Worm (Caenorhabditis elegans) whole organism, young adult: Measurements from ENCODE around the gene lin-37.

Experiments used
- B0336.3 ChIP-seq: fragments of 200-800 bp; sonication (Bioruptor generic); IDR thresholded peaks from 2 replicates; pipeline ENCODE4 v1.3.6; 2022; ENCODE audit warnings: missing genetic modification characterization, missing compliant biosample characterization
- D2030.7 ChIP-seq: fragments of 200-800 bp; sonication (Bioruptor generic); IDR thresholded peaks from 2 replicates; pipeline ENCODE4 v1.3.6; 2022; ENCODE audit warnings: missing genetic modification reagents, missing genetic modification characterization, missing compliant biosample characterization
- F23B12.7 ChIP-seq: sonication (generic microtip); optimal IDR thresholded peaks from 2 replicates; lab custom pipeline; 2017; ENCODE audit warnings: missing genetic modification characterization, mild to moderate bottlenecking, missing compliant biosample characterization, antibody characterized with exemption, moderate library complexity; ENCODE audit not compliant: insufficient read depth
- F33H1.4 ChIP-seq: fragments of 200-800 bp; sonication (Bioruptor generic); IDR thresholded peaks from 2 replicates; pipeline ENCODE4 v1.3.6; 2022; ENCODE audit warnings: missing genetic modification reagents, missing genetic modification characterization, missing compliant biosample characterization
- F49E8.2 ChIP-seq: sonication (generic microtip); optimal IDR thresholded peaks from 3 replicates; lab custom pipeline; 2017; ENCODE audit warnings: missing genetic modification characterization, mild to moderate bottlenecking, missing compliant biosample characterization, antibody characterized with exemption, moderate library complexity; ENCODE audit not compliant: insufficient read depth
- F52B5.7 ChIP-seq: sonication (generic microtip); optimal IDR thresholded peaks from 2 replicates; lab custom pipeline; 2016; ENCODE audit warnings: mild to moderate bottlenecking, missing genetic modification characterization, missing compliant biosample characterization
- F57A8.1 ChIP-seq: fragments of 200-800 bp; sonication (Bioruptor generic); optimal IDR thresholded peaks from 2 replicates; lab custom pipeline; 2018; ENCODE audit warnings: mild to moderate bottlenecking, missing genetic modification characterization, moderate library complexity, missing compliant biosample characterization
- F57C9.4 ChIP-seq: sonication (generic microtip); optimal IDR thresholded peaks from 2 replicates; lab custom pipeline; 2017; ENCODE audit warnings: mild to moderate bottlenecking, missing genetic modification characterization, missing compliant biosample characterization
- ZK185.1 ChIP-seq: sonication (generic microtip); optimal IDR thresholded peaks from 2 replicates; lab custom pipeline; 2016; ENCODE audit warnings: mild to moderate bottlenecking, missing genetic modification characterization, missing compliant biosample characterization; ENCODE audit not compliant: poor library complexity, severe bottlenecking
- aptf-2 ChIP-seq: fragments of 200-800 bp; sonication (Bioruptor generic); conservative IDR thresholded peaks from 2 replicates; pipeline ENCODE4 v1.3.6; 2022; ENCODE audit warnings: missing genetic modification reagents, missing genetic modification characterization, missing compliant biosample characterization
- attf-3 ChIP-seq: fragments of 200-800 bp; sonication (Bioruptor generic); conservative IDR thresholded peaks from 2 replicates; pipeline ENCODE4 v1.3.6; 2022; ENCODE audit warnings: missing genetic modification reagents, missing genetic modification characterization, missing compliant biosample characterization
- attf-5 ChIP-seq: fragments of 200-800 bp; sonication (Bioruptor generic); optimal IDR thresholded peaks from 2 replicates; lab custom pipeline; 2018; ENCODE audit warnings: mild to moderate bottlenecking, missing genetic modification characterization, missing compliant biosample characterization
- bed-1 ChIP-seq: fragments of 200-800 bp; sonication (Bioruptor generic); IDR thresholded peaks from 2 replicates; pipeline ENCODE4 v1.3.6; 2022; ENCODE audit warnings: missing genetic modification reagents, missing genetic modification characterization, missing compliant biosample characterization
- bed-2 ChIP-seq: fragments of 200-800 bp; sonication (Bioruptor generic); IDR thresholded peaks from 2 replicates; pipeline ENCODE4 v1.3.6; 2022; ENCODE audit warnings: missing genetic modification reagents, missing genetic modification characterization, missing compliant biosample characterization
- cebp-2 ChIP-seq: fragments of 200-800 bp; sonication (Bioruptor generic); IDR thresholded peaks from 2 replicates; pipeline ENCODE4 v1.3.6; 2022; ENCODE audit warnings: missing genetic modification characterization, missing compliant biosample characterization
- ceh-100 ChIP-seq: fragments of 200-800 bp; sonication (Bioruptor generic); IDR thresholded peaks from 2 replicates; pipeline ENCODE4 v1.3.6; 2022; ENCODE audit warnings: missing genetic modification reagents, missing genetic modification characterization, missing compliant biosample characterization
- ceh-91 ChIP-seq: fragments of 200-800 bp; sonication (Bioruptor generic); IDR thresholded peaks from 2 replicates; pipeline ENCODE4 v1.3.6; 2022; ENCODE audit warnings: missing genetic modification reagents, missing genetic modification characterization, missing compliant biosample characterization
- dox-1 ChIP-seq: fragments of 200-800 bp; sonication (Bioruptor generic); IDR thresholded peaks from 2 replicates; pipeline ENCODE4 v1.3.6; 2022; ENCODE audit warnings: missing genetic modification reagents, missing genetic modification characterization, missing compliant biosample characterization
- dpl-1 ChIP-seq: fragments of 150-350 bp; optimal IDR thresholded peaks from 2 replicates; lab custom pipeline; 2014; ENCODE audit warnings: missing biosample characterization, missing genetic modification reagents, missing genetic modification characterization
- efl-1 ChIP-seq: fragments of 150-350 bp; optimal IDR thresholded peaks from 2 replicates; lab custom pipeline; 2014; ENCODE audit warnings: missing biosample characterization, missing genetic modification reagents, missing genetic modification characterization
- egrh-3 ChIP-seq: fragments of 200-800 bp; sonication (Bioruptor generic); IDR thresholded peaks from 2 replicates; pipeline ENCODE4 v1.3.6; 2022; ENCODE audit warnings: missing genetic modification reagents, missing genetic modification characterization, missing compliant biosample characterization
- fkh-3 ChIP-seq: sonication (generic microtip); optimal IDR thresholded peaks from 2 replicates; lab custom pipeline; 2016; ENCODE audit warnings: mild to moderate bottlenecking, missing genetic modification characterization, missing compliant biosample characterization
- him-1 ChIP-seq: sonication (generic microtip); optimal IDR thresholded peaks from 2 replicates; lab custom pipeline; 2016; ENCODE audit warnings: missing genotype, missing genetic modification reagents, missing genetic modification characterization, missing compliant biosample characterization
- hmg-1.2 ChIP-seq: fragments of 200-800 bp; sonication (Bioruptor generic); IDR thresholded peaks from 2 replicates; pipeline ENCODE4 v1.3.6; 2022; ENCODE audit warnings: missing genetic modification reagents, missing genetic modification characterization, missing compliant biosample characterization
- hsf-1 ChIP-seq: fragments of 200-800 bp; sonication (Bioruptor generic); IDR thresholded peaks from 2 replicates; pipeline ENCODE4 v1.3.6; 2022; ENCODE audit warnings: missing genetic modification reagents, missing genetic modification characterization, missing compliant biosample characterization
- lag-1 ChIP-seq: fragments of 200-800 bp; sonication (Bioruptor generic); IDR thresholded peaks from 2 replicates; pipeline ENCODE4 v1.3.6; 2022; ENCODE audit warnings: missing genetic modification reagents, missing genetic modification characterization, missing compliant biosample characterization
- let-607 ChIP-seq, 2 experiments: fragments of 200-800 bp in 1 of 2; sonication (Bioruptor generic) in 1 of 2; sonication (generic microtip) in 1 of 2; optimal IDR thresholded peaks; 2 replicates each; lab custom pipeline; 2016 to 2018; ENCODE audit warnings: mild to moderate bottlenecking in 2 of 2, missing compliant biosample characterization in 2 of 2, missing genetic modification characterization in 2 of 2, moderate library complexity in 2 of 2, missing genotype in 1 of 2
- lin-40 ChIP-seq: sonication (generic microtip); optimal IDR thresholded peaks from 2 replicates; lab custom pipeline; 2016; ENCODE audit warnings: missing genetic modification characterization, mild to moderate bottlenecking, missing compliant biosample characterization, missing genotype, missing genetic modification reagents
- lsl-1 ChIP-seq: fragments of 200-800 bp; sonication (Bioruptor generic); optimal IDR thresholded peaks from 2 replicates; lab custom pipeline; 2018; ENCODE audit warnings: mild to moderate bottlenecking, missing genetic modification characterization, moderate library complexity, missing compliant biosample characterization
- madf-10 ChIP-seq: sonication (generic microtip); optimal IDR thresholded peaks from 2 replicates; lab custom pipeline; 2016; ENCODE audit warnings: mild to moderate bottlenecking, missing genetic modification characterization, missing compliant biosample characterization
- madf-6 ChIP-seq: fragments of 200-800 bp; sonication (Bioruptor generic); IDR thresholded peaks from 2 replicates; pipeline ENCODE4 v1.3.6; 2022; ENCODE audit warnings: missing genetic modification reagents, missing genetic modification characterization, missing compliant biosample characterization
- nfyb-1 ChIP-seq: fragments of 200-800 bp; sonication (Bioruptor generic); IDR thresholded peaks from 2 replicates; pipeline ENCODE4 v1.3.6; 2022; ENCODE audit warnings: missing genetic modification reagents, missing genetic modification characterization, missing compliant biosample characterization
- nhr-80 ChIP-seq: sonication (generic microtip); optimal IDR thresholded peaks from 2 replicates; lab custom pipeline; 2016; ENCODE audit warnings: missing genetic modification characterization, missing compliant biosample characterization
- rec-8 ChIP-seq, 2 experiments: sonication (generic microtip); optimal IDR thresholded peaks; 2 replicates each; lab custom pipeline; 2016; ENCODE audit warnings: mild to moderate bottlenecking in 2 of 2, missing genetic modification characterization in 2 of 2, missing genetic modification reagents in 2 of 2, missing genotype in 2 of 2, missing biosample characterization in 1 of 2, missing compliant biosample characterization in 1 of 2, moderate library complexity in 1 of 2
- repo-1 ChIP-seq: sonication (generic microtip); optimal IDR thresholded peaks from 2 replicates; lab custom pipeline; 2017; ENCODE audit warnings: mild to moderate bottlenecking, missing genetic modification characterization, missing compliant biosample characterization
- snpc-1.1 ChIP-seq: sonication (generic microtip); optimal IDR thresholded peaks from 2 replicates; lab custom pipeline; 2017; ENCODE audit warnings: missing genetic modification characterization, mild to moderate bottlenecking, missing compliant biosample characterization, antibody characterized with exemption, moderate library complexity, missing genotype, missing genetic modification reagents; ENCODE audit not compliant: insufficient read depth
- snpc-3.4 ChIP-seq: sonication (generic microtip); optimal IDR thresholded peaks from 2 replicates; lab custom pipeline; 2017; ENCODE audit warnings: missing genetic modification characterization, mild to moderate bottlenecking, missing compliant biosample characterization, antibody characterized with exemption, moderate library complexity, missing genotype, missing genetic modification reagents
- snpc-4 ChIP-seq, 5 experiments: fragments of 150-350 bp in 1 of 5; sonication (generic microtip) in 4 of 5; optimal IDR thresholded peaks; 2 replicates each; lab custom pipeline; 2014 to 2018; ENCODE audit warnings: missing genetic modification characterization in 5 of 5, missing biosample characterization in 3 of 5, antibody characterized with exemption in 2 of 5, mild to moderate bottlenecking in 2 of 5, missing compliant biosample characterization in 2 of 5, missing genotype in 2 of 5, moderate library complexity in 2 of 5, missing genetic modification reagents in 1 of 5
- tlf-1 ChIP-seq: fragments of 200-800 bp; sonication (Bioruptor generic); optimal IDR thresholded peaks from 2 replicates; lab custom pipeline; 2018; ENCODE audit warnings: mild to moderate bottlenecking, missing genetic modification characterization, missing compliant biosample characterization
- unc-130 ChIP-seq: sonication (generic microtip); optimal IDR thresholded peaks from 2 replicates; lab custom pipeline; 2016; ENCODE audit warnings: missing genetic modification reagents, missing genetic modification characterization, missing compliant biosample characterization
- ztf-18 ChIP-seq: sonication (generic microtip); optimal IDR thresholded peaks from 2 replicates; lab custom pipeline; 2016; ENCODE audit warnings: missing genotype, mild to moderate bottlenecking, missing genetic modification characterization, missing compliant biosample characterization

The lin-37 gene

DNA sequence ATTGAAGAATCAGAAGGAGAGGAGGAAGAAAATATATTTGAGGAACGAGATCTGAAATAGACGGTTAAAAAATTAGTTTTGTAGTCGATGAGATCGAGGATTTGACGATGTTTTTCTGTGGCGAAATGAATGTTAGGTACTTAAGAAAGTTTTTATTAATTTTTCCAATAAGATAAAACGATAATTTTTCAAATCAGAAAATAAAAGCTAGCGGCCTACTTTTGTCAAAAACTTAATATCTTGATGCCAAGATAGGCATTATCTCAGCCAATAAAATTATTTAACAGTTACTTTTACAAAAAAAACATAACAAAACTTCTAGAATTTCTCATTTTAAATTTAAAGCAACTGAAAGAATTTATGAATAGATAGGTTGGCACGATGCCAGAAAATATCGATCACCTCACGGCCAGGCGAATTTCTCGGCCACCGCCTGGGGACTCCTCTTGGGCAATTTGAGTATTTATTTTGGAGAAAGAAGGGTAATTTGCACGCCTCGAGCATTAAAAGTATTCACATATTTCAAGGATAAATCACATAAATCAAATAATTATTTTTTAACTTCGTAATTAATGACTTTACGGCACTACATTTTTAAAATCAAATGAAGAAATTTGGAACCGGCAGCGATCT lies 15.5 kb upstream of the lin-37 start, which contains the start of gene fubl-2:
Gene fubl-2, minus strand, starts transcription at position 51 of the 633 bp plus-strand sequence.
- TF ChIP-seq aptf-2 (GFP tag; lab: Robert Waterston, UW) = 0 out of 2 replicates have a peak, but pooled peaks have one; percentile 63
- no peak for TF ChIP-seq repo-1 (tag; lab: Kevin White, UChicago)
- peak; percentile 5 for TF ChIP-seq him-1 (tag; lab: Kevin White, UChicago)
- peak in 1 of 2 experiments; percentile 14 for TF ChIP-seq let-607 (tag; optimal IDR thresholded peaks at IDR 0.05; lab: Kevin White, UChicago)
- no peak for TF ChIP-seq hsf-1 (GFP tag; lab: Robert Waterston, UW)
- peak; percentile 62 for TF ChIP-seq ZK185.1 (tag; lab: Kevin White, UChicago)
- TF ChIP-seq madf-10 (tag; lab: Kevin White, UChicago) = peak; percentile 29
- peak; percentile 60 for TF ChIP-seq F33H1.4 (GFP tag; lab: Robert Waterston, UW)
- TF ChIP-seq attf-5 (GFP tag; lab: Kevin White, UChicago) = peak; percentile 4
- no peak for TF ChIP-seq nhr-80
- TF ChIP-seq F57C9.4 (tag; lab: Kevin White, UChicago) = no peak
- no peak for TF ChIP-seq fkh-3 (tag; lab: Kevin White, UChicago)
- peak in 1 of 2 experiments; percentile 26 for TF ChIP-seq rec-8 (tag; optimal IDR thresholded peaks at IDR 0.05; lab: Kevin White, UChicago)
- TF ChIP-seq F52B5.7 = no peak
- TF ChIP-seq D2030.7 (GFP tag; lab: Robert Waterston, UW) = peak; percentile 59; the same call in 1 of the 2 replicates
- no peak for TF ChIP-seq snpc-4 (GFP tag; optimal IDR thresholded peaks at IDR 0.05; lab: Kevin White, UChicago)
- peak in 1 of 4 experiments; percentile 25 for TF ChIP-seq snpc-4 (tag; optimal IDR thresholded peaks at IDR 0.05; lab: Kevin White, UChicago)
- peak; percentile 26; the same call in 1 of the 2 replicates for TF ChIP-seq ceh-91 (GFP tag; lab: Robert Waterston, UW)
- TF ChIP-seq unc-130 (GFP tag; lab: Kevin White, UChicago) = peak; percentile 49
- 0 out of 2 replicates have a peak, but pooled peaks have one; percentile 38 for TF ChIP-seq attf-3 (GFP tag; lab: Robert Waterston, UW)
- TF ChIP-seq lsl-1 (GFP tag; lab: Kevin White, UChicago) = peak; percentile 39
- TF ChIP-seq snpc-3.4 (tag; lab: Kevin White, UChicago) = peak; percentile 45
- TF ChIP-seq snpc-1.1 = peak; percentile 28
- TF ChIP-seq F23B12.7 (tag; lab: Kevin White, UChicago) = peak; percentile 27
- 0 out of 2 replicates have a peak, but pooled peaks have one; percentile 31 for TF ChIP-seq ceh-100 (GFP tag; lab: Robert Waterston, UW)

DNA sequence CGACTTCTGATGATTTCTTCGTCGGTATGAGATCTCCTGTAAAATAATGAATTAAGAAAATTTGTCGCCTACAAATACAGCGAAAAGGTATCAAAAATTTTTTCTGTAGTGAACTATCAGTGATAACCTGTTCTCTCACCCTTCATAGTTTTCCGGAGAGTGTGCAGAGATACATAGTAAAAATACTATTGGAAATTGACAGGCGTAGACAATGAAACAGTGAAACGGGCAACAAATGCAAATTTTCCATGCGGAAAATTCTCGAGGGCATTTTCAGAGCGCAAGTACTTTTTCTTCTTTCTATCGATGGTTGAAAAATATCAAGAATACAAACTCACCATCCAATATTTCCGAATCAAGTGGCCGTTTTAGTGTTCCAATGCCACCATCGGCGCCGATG lies 14.8 kb upstream of the lin-37 start:
- TF ChIP-seq egrh-3 (no peak), attf-3 (GFP tag; lab: Robert Waterston, UW) (no peak), nhr-80 (peak; percentile 26), F23B12.7 (tag; lab: Kevin White, UChicago) (no peak), bed-2 (no peak), attf-5 (GFP tag; lab: Kevin White, UChicago) (peak; percentile 41), snpc-4 (GFP tag; optimal IDR thresholded peaks at IDR 0.05; lab: Kevin White, UChicago) (no peak), snpc-4 (tag; optimal IDR thresholded peaks at IDR 0.05; lab: Kevin White, UChicago) (no peak), tlf-1 (no peak), hmg-1.2 (GFP tag; lab: Robert Waterston, UW) (peak; percentile 68; the same call in 1 of the 2 replicates)

DNA sequence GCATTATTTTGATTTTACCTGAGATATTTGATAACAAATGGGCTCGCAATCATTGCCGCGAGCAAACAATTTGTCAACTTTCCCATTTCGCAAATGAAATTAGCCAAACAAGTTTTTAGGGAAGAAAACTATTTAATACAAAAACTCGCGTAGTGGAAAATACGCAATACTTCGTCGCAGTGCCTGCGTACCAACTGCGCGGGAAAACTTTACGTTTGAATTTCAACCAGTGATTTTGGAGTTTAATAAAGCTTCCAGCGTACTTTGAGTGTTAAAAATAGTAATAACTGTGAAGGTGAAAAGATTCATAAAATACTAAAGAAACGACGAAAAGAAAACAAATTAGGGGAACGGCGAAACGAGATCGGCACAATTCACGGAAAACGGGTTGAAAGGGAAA lies 12.6 kb upstream of the lin-37 start, which contains the start of gene tofu-7:
Gene tofu-7, minus strand, starts transcription at position 111 of the 400 bp plus-strand sequence.
- TF ChIP-seq dpl-1 (peak; percentile 27), F49E8.2 (tag; lab: Kevin White, UChicago) (peak; percentile 11), B0336.3 (GFP tag; lab: Robert Waterston, UW) (no peak), rec-8 (tag; optimal IDR thresholded peaks at IDR 0.05; lab: Kevin White, UChicago) (no peak), nfyb-1 (no peak), madf-6 (GFP tag; lab: Robert Waterston, UW) (0 out of 2 replicates have a peak, but pooled peaks have one; percentile 34), F23B12.7 (tag; lab: Kevin White, UChicago) (peak; percentile 2), bed-1 (GFP tag; lab: Robert Waterston, UW) (no peak), lag-1 (GFP tag; lab: Robert Waterston, UW) (no peak), cebp-2 (GFP tag; lab: Robert Waterston, UW) (no peak), efl-1 (peak; percentile 80), hsf-1 (GFP tag; lab: Robert Waterston, UW) (peak; percentile 6; the same call in 1 of the 2 replicates), ztf-18 (tag; lab: Kevin White, UChicago) (no peak), dox-1 (peak; percentile 37; the same call in 1 of the 2 replicates), him-1 (tag; lab: Kevin White, UChicago) (peak; percentile 30), F57A8.1 (GFP tag; lab: Kevin White, UChicago) (no peak), lin-40 (tag; lab: Kevin White, UChicago) (no peak)
